Worm (Caenorhabditis elegans) whole organism, late embryonic: Measurements from ENCODE around the gene szy-20.

Experiments used
- C08G9.2 ChIP-seq: sonication (generic microtip); optimal IDR thresholded peaks from 2 replicates; lab custom pipeline; 2016; ENCODE audit warnings: mild to moderate bottlenecking, missing genetic modification characterization, moderate library complexity, missing compliant biosample characterization
- F13H6.1 ChIP-seq: sonication (generic microtip); optimal IDR thresholded peaks from 2 replicates; lab custom pipeline; 2016; ENCODE audit warnings: missing genetic modification characterization, missing compliant biosample characterization
- K02D7.2 ChIP-seq: sonication (generic microtip); optimal IDR thresholded peaks from 2 replicates; lab custom pipeline; 2017; ENCODE audit warnings: mild to moderate bottlenecking, missing genetic modification characterization, missing compliant biosample characterization
- K09A11.1 ChIP-seq: sonication (generic microtip); optimal IDR thresholded peaks from 2 replicates; lab custom pipeline; 2017; ENCODE audit warnings: antibody characterized with exemption, mild to moderate bottlenecking, missing genetic modification characterization, missing compliant biosample characterization; ENCODE audit not compliant: insufficient read depth
- ceh-14 ChIP-seq: sonication (generic microtip); optimal IDR thresholded peaks from 2 replicates; lab custom pipeline; 2016; ENCODE audit warnings: missing genotype, missing genetic modification characterization, missing compliant biosample characterization
- ceh-18 ChIP-seq: sonication (generic microtip); optimal IDR thresholded peaks from 2 replicates; lab custom pipeline; 2016; ENCODE audit warnings: missing genetic modification characterization, missing compliant biosample characterization
- ceh-19 ChIP-seq: fragments of 200-800 bp; sonication (Bioruptor generic); optimal IDR thresholded peaks from 2 replicates; lab custom pipeline; 2018; ENCODE audit warnings: mild to moderate bottlenecking, missing genetic modification characterization, missing compliant biosample characterization
- ceh-2 ChIP-seq: sonication (generic microtip); optimal IDR thresholded peaks from 2 replicates; lab custom pipeline; 2016; ENCODE audit warnings: missing genotype, missing genetic modification characterization, missing compliant biosample characterization
- ceh-24 ChIP-seq: sonication (generic microtip); optimal IDR thresholded peaks from 2 replicates; lab custom pipeline; 2016; ENCODE audit warnings: mild to moderate bottlenecking, missing genetic modification characterization, missing compliant biosample characterization
- ceh-31 ChIP-seq: sonication (generic microtip); optimal IDR thresholded peaks from 2 replicates; lab custom pipeline; 2016; ENCODE audit warnings: missing genetic modification characterization, missing compliant biosample characterization
- ceh-34 ChIP-seq: sonication (generic microtip); optimal IDR thresholded peaks from 2 replicates; lab custom pipeline; 2016; ENCODE audit warnings: mild to moderate bottlenecking, missing genetic modification characterization, missing compliant biosample characterization
- ceh-48 ChIP-seq: sonication (generic microtip); optimal IDR thresholded peaks from 2 replicates; lab custom pipeline; 2016; ENCODE audit warnings: missing genetic modification characterization, inconsistent platforms, missing compliant biosample characterization
- ceh-9 ChIP-seq: sonication (generic microtip); optimal IDR thresholded peaks from 2 replicates; lab custom pipeline; 2016; ENCODE audit warnings: mild to moderate bottlenecking, missing genetic modification characterization, inconsistent platforms, missing compliant biosample characterization
- che-1 ChIP-seq: sonication (generic microtip); optimal IDR thresholded peaks from 2 replicates; lab custom pipeline; 2016; ENCODE audit warnings: mild to moderate bottlenecking, missing genetic modification characterization, missing compliant biosample characterization
- dve-1 ChIP-seq: sonication (generic microtip); optimal IDR thresholded peaks from 2 replicates; lab custom pipeline; 2017; ENCODE audit warnings: antibody characterized with exemption, mild to moderate bottlenecking, missing genetic modification characterization, missing compliant biosample characterization
- elt-2 ChIP-seq: sonication (generic microtip); optimal IDR thresholded peaks from 2 replicates; lab custom pipeline; 2016; ENCODE audit warnings: missing genetic modification reagents, missing genetic modification characterization, missing compliant biosample characterization
- eyg-1 ChIP-seq: sonication (generic microtip); optimal IDR thresholded peaks from 2 replicates; lab custom pipeline; 2016; ENCODE audit warnings: missing genotype, missing genetic modification characterization, missing compliant biosample characterization
- fkh-6 ChIP-seq: sonication (generic microtip); optimal IDR thresholded peaks from 2 replicates; lab custom pipeline; 2016; ENCODE audit warnings: missing genetic modification characterization, missing compliant biosample characterization
- hlh-13 ChIP-seq: fragments of 200-800 bp; sonication (Bioruptor generic); optimal IDR thresholded peaks from 2 replicates; lab custom pipeline; 2018; ENCODE audit warnings: mild to moderate bottlenecking, missing genetic modification characterization, missing compliant biosample characterization
- hlh-30 ChIP-seq: sonication (generic microtip); optimal IDR thresholded peaks from 2 replicates; lab custom pipeline; 2017; ENCODE audit warnings: antibody characterized with exemption, missing genetic modification characterization, missing compliant biosample characterization; ENCODE audit not compliant: insufficient read depth
- hlh-8 ChIP-seq: sonication (generic microtip); optimal IDR thresholded peaks from 2 replicates; lab custom pipeline; 2016; ENCODE audit warnings: missing genotype, missing genetic modification characterization, missing compliant biosample characterization
- lim-6 ChIP-seq: sonication (generic microtip); optimal IDR thresholded peaks from 2 replicates; lab custom pipeline; 2016; ENCODE audit warnings: missing genetic modification characterization, missing compliant biosample characterization
- lin-11 ChIP-seq: fragments of 200-800 bp; sonication (Bioruptor generic); optimal IDR thresholded peaks from 2 replicates; lab custom pipeline; 2018; ENCODE audit warnings: mild to moderate bottlenecking, missing genetic modification characterization, missing compliant biosample characterization
- madf-2 ChIP-seq: sonication (generic microtip); optimal IDR thresholded peaks from 2 replicates; lab custom pipeline; 2017; ENCODE audit warnings: missing genetic modification characterization, missing compliant biosample characterization
- mec-3 ChIP-seq: sonication (generic microtip); optimal IDR thresholded peaks from 2 replicates; lab custom pipeline; 2016; ENCODE audit warnings: borderline replicate concordance, missing genetic modification characterization, missing compliant biosample characterization
- nfya-1 ChIP-seq: sonication (generic microtip); optimal IDR thresholded peaks from 2 replicates; lab custom pipeline; 2017; ENCODE audit warnings: missing genetic modification characterization, mild to moderate bottlenecking, missing compliant biosample characterization, antibody characterized with exemption, moderate library complexity
- nhr-11 ChIP-seq: fragments of 150-350 bp; optimal IDR thresholded peaks from 2 replicates; lab custom pipeline; 2014; ENCODE audit warnings: missing biosample characterization, missing genetic modification characterization
- nhr-232 ChIP-seq: sonication (generic microtip); optimal IDR thresholded peaks from 2 replicates; lab custom pipeline; 2016; ENCODE audit warnings: missing genetic modification characterization, missing compliant biosample characterization
- odd-2 ChIP-seq: sonication (generic microtip); optimal IDR thresholded peaks from 2 replicates; lab custom pipeline; 2017; ENCODE audit warnings: antibody characterized with exemption, mild to moderate bottlenecking, missing genetic modification characterization, missing compliant biosample characterization
- pag-3 ChIP-seq: sonication (generic microtip); optimal IDR thresholded peaks from 2 replicates; lab custom pipeline; 2016; ENCODE audit warnings: missing compliant biosample characterization, missing genetic modification characterization, borderline replicate concordance
- pat-9 ChIP-seq: fragments of 200-800 bp; sonication (Bioruptor generic); optimal IDR thresholded peaks from 2 replicates; lab custom pipeline; 2018; ENCODE audit warnings: mild to moderate bottlenecking, missing genetic modification characterization, moderate library complexity, missing compliant biosample characterization
- pax-1 ChIP-seq: fragments of 150-350 bp; optimal IDR thresholded peaks from 2 replicates; lab custom pipeline; 2014; ENCODE audit warnings: missing biosample characterization, missing genetic modification characterization
- pha-4 ChIP-seq: fragments of 150-350 bp; optimal IDR thresholded peaks from 2 replicates; lab custom pipeline; 2018; ENCODE audit warnings: missing biosample characterization, missing genetic modification reagents, missing genetic modification characterization
- pqm-1 ChIP-seq: sonication (generic microtip); optimal IDR thresholded peaks from 2 replicates; lab custom pipeline; 2016; ENCODE audit warnings: missing genetic modification characterization, missing compliant biosample characterization
- ref-2 ChIP-seq: sonication (generic microtip); optimal IDR thresholded peaks from 2 replicates; lab custom pipeline; 2016; ENCODE audit warnings: missing genetic modification characterization, missing compliant biosample characterization
- rnt-1 ChIP-seq: sonication (generic microtip); optimal IDR thresholded peaks from 2 replicates; lab custom pipeline; 2016; ENCODE audit warnings: missing genetic modification characterization, missing compliant biosample characterization
- sox-2 ChIP-seq: fragments of 200-800 bp; sonication (Bioruptor generic); IDR thresholded peaks from 2 replicates; pipeline ENCODE4 v1.3.6; 2022; ENCODE audit warnings: missing genetic modification reagents, missing genetic modification characterization, missing compliant biosample characterization
- syd-9 ChIP-seq: sonication (generic microtip); optimal IDR thresholded peaks from 2 replicates; lab custom pipeline; 2016; ENCODE audit warnings: mild to moderate bottlenecking, missing genetic modification characterization, moderate library complexity, missing compliant biosample characterization
- tbx-2 ChIP-seq: sonication (generic microtip); optimal IDR thresholded peaks from 2 replicates; lab custom pipeline; 2016; ENCODE audit warnings: missing genetic modification characterization, missing compliant biosample characterization
- tbx-7 ChIP-seq: sonication (generic microtip); optimal IDR thresholded peaks from 2 replicates; lab custom pipeline; 2016; ENCODE audit warnings: missing genotype, missing genetic modification characterization, missing compliant biosample characterization
- unc-3 ChIP-seq, 2 experiments: fragments of 200-800 bp in 1 of 2; sonication (Bioruptor generic) in 1 of 2; sonication (generic microtip) in 1 of 2; conservative IDR thresholded peaks in 1 of 2; optimal IDR thresholded peaks in 1 of 2; 2 replicates each; pipeline versions ENCODE4 v1.3.6 to Lab custom; 2016 to 2022; ENCODE audit warnings: missing compliant biosample characterization in 2 of 2, missing genetic modification characterization in 2 of 2, missing genetic modification reagents in 1 of 2
- unc-42 ChIP-seq: sonication (generic microtip); optimal IDR thresholded peaks from 2 replicates; lab custom pipeline; 2016; ENCODE audit warnings: missing genotype, missing genetic modification characterization, missing compliant biosample characterization
- unc-86 ChIP-seq: sonication (generic microtip); optimal IDR thresholded peaks from 2 replicates; lab custom pipeline; 2016; ENCODE audit warnings: missing genetic modification characterization, missing compliant biosample characterization
- zip-5 ChIP-seq: sonication (generic microtip); optimal IDR thresholded peaks from 2 replicates; lab custom pipeline; 2016; ENCODE audit warnings: missing genetic modification characterization, missing compliant biosample characterization

The szy-20 gene

ce11 chrII:8969251-8970183 is at the start of gene szy-20, which contains the start of gene C18E9.5:
Gene szy-20, minus strand, starts transcription at chrII:8969333.
Gene C18E9.5, plus strand, starts transcription at chrII:8969980.
- TF ChIP-seq dve-1, result peak; percentile 28
- TF ChIP-seq unc-3 (GFP tag; conservative IDR thresholded peaks at IDR 0.05; lab: Robert Waterston, UW), result no peak
- peak; percentile 48 for TF ChIP-seq unc-3 (tag; optimal IDR thresholded peaks at IDR 0.05; lab: Kevin White, UChicago)
- no peak for TF ChIP-seq C08G9.2 (tag; lab: Kevin White, UChicago)
- TF ChIP-seq lim-6 (tag; lab: Kevin White, UChicago), result no peak
- TF ChIP-seq pha-4, result no peak
- no peak for TF ChIP-seq fkh-6
- TF ChIP-seq nfya-1 (tag; lab: Kevin White, UChicago), result peak; percentile 67
- no peak for TF ChIP-seq pag-3 (tag; lab: Kevin White, UChicago)
- TF ChIP-seq unc-86, result peak; percentile 35
- TF ChIP-seq ceh-48, result peak; percentile 24
- peak; percentile 24 for TF ChIP-seq ceh-2
- no peak for TF ChIP-seq pqm-1 (tag; lab: Kevin White, UChicago)
- peak; percentile 62 for TF ChIP-seq ref-2 (tag; lab: Kevin White, UChicago)
- TF ChIP-seq pat-9, result no peak
- TF ChIP-seq ceh-19, result peak; percentile 34
- peak; percentile 1 for TF ChIP-seq K09A11.1
- no peak for TF ChIP-seq rnt-1 (tag; lab: Kevin White, UChicago)
- TF ChIP-seq hlh-13 (GFP tag; lab: Kevin White, UChicago), result no peak
- no peak for TF ChIP-seq che-1 (tag; lab: Kevin White, UChicago)
- no peak for TF ChIP-seq eyg-1 (tag; lab: Kevin White, UChicago)
- TF ChIP-seq F13H6.1 (tag; lab: Kevin White, UChicago), result no peak
- TF ChIP-seq hlh-30 (tag; lab: Kevin White, UChicago), result peak; percentile 21
- peak; percentile 34 for TF ChIP-seq syd-9 (tag; lab: Kevin White, UChicago)
- TF ChIP-seq ceh-14 (tag; lab: Kevin White, UChicago), result peak; percentile 38
- TF ChIP-seq madf-2 (tag; lab: Kevin White, UChicago), result peak; percentile 8
- TF ChIP-seq tbx-2 (tag; lab: Kevin White, UChicago), result peak; percentile 28
- TF ChIP-seq K02D7.2, result peak; percentile 6
- no peak for TF ChIP-seq lin-11 (tag; lab: Kevin White, UChicago)
- peak; percentile 47 for TF ChIP-seq ceh-18 (tag; lab: Kevin White, UChicago)
- TF ChIP-seq unc-42, result peak; percentile 67
- no peak for TF ChIP-seq pax-1 (tag; lab: Kevin White, UChicago)
- no peak for TF ChIP-seq ceh-24 (tag; lab: Kevin White, UChicago)
- TF ChIP-seq ceh-34 (tag; lab: Kevin White, UChicago), result peak; percentile 66
- no peak for TF ChIP-seq sox-2 (GFP tag; lab: Robert Waterston, UW)
- TF ChIP-seq odd-2 (tag; lab: Kevin White, UChicago), result no peak
- TF ChIP-seq tbx-7 (tag; lab: Kevin White, UChicago), result peak; percentile 14
- TF ChIP-seq nhr-11 (tag; lab: Kevin White, UChicago), result no peak
- no peak for TF ChIP-seq hlh-8 (tag; lab: Kevin White, UChicago)
- no peak for TF ChIP-seq ceh-9 (tag; lab: Kevin White, UChicago)
- peak; percentile 26 for TF ChIP-seq elt-2 (tag; lab: Kevin White, UChicago)
- TF ChIP-seq zip-5 (tag; lab: Kevin White, UChicago), result peak; percentile 19
- no peak for TF ChIP-seq mec-3
- peak; percentile 76 for TF ChIP-seq ceh-31 (tag; lab: Kevin White, UChicago)
- peak; percentile 0 for TF ChIP-seq nhr-232
